Worm (Caenorhabditis elegans) whole organism, L4 larva: Measurements from ENCODE around the gene F16G10.1.

Source experiments
- F10B5.3 ChIP-seq: sonication (generic microtip); optimal IDR thresholded peaks from 2 replicates; lab custom pipeline; 2016; ENCODE audit warnings: mild to moderate bottlenecking, missing genetic modification characterization, missing compliant biosample characterization
- F26F4.8 ChIP-seq: fragments of 200-800 bp; sonication (Bioruptor generic); conservative IDR thresholded peaks from 2 replicates; pipeline ENCODE4 v1.3.6; 2022; ENCODE audit warnings: missing genetic modification characterization, missing compliant biosample characterization
- R02D3.7 ChIP-seq: fragments of 150-350 bp; sonication (generic microtip); optimal IDR thresholded peaks from 3 replicates; lab custom pipeline; 2014; ENCODE audit warnings: missing biosample characterization, missing genetic modification characterization
- T26A8.4 ChIP-seq: fragments of 200-800 bp; sonication (Bioruptor generic); IDR thresholded peaks from 2 replicates; pipeline ENCODE4 v1.3.6; 2022; ENCODE audit warnings: missing genetic modification characterization, missing compliant biosample characterization
- Y48G9A.11 ChIP-seq: fragments of 200-800 bp; sonication (Bioruptor generic); IDR thresholded peaks from 2 replicates; pipeline ENCODE4 v1.3.6; 2022; ENCODE audit warnings: missing genetic modification reagents, missing genetic modification characterization, missing compliant biosample characterization
- Y5F2A.4 ChIP-seq: fragments of 200-800 bp; sonication (Bioruptor generic); optimal IDR thresholded peaks from 2 replicates; lab custom pipeline; 2018; ENCODE audit warnings: mild to moderate bottlenecking, missing genetic modification characterization, missing compliant biosample characterization
- Y75B8A.6 ChIP-seq: fragments of 200-800 bp; sonication (Bioruptor generic); IDR thresholded peaks from 2 replicates; pipeline ENCODE4 v1.3.6; 2022; ENCODE audit warnings: missing genetic modification reagents, missing genetic modification characterization, missing compliant biosample characterization
- ZK337.2 ChIP-seq: fragments of 200-800 bp; sonication (Bioruptor generic); IDR thresholded peaks from 2 replicates; pipeline ENCODE4 v1.3.6; 2022; ENCODE audit warnings: missing genetic modification reagents, missing genetic modification characterization, missing compliant biosample characterization
- aha-1 ChIP-seq: fragments of 150-350 bp; peaks from one replicate; lab custom pipeline; 2014; ENCODE audit warnings: missing biosample characterization, missing genetic modification characterization
- aly-2 ChIP-seq: sonication (generic microtip); optimal IDR thresholded peaks from 2 replicates; lab custom pipeline; 2018; ENCODE audit warnings: missing biosample characterization, missing genetic modification characterization
- ama-1 ChIP-seq: fragments of 150-350 bp; optimal IDR thresholded peaks from 2 replicates; lab custom pipeline; 2014; ENCODE audit warnings: inconsistent platforms, mixed read lengths
- arid-1 ChIP-seq: fragments of 200-800 bp; sonication (Bioruptor generic); conservative IDR thresholded peaks from 2 replicates; pipeline ENCODE4 v1.3.6; 2022; ENCODE audit warnings: missing genetic modification reagents, missing genetic modification characterization, missing compliant biosample characterization
- ceh-32 ChIP-seq: sonication (generic microtip); optimal IDR thresholded peaks from 2 replicates; lab custom pipeline; 2016; ENCODE audit warnings: mild to moderate bottlenecking, missing genetic modification characterization, missing compliant biosample characterization; ENCODE audit not compliant: poor library complexity
- ceh-62 ChIP-seq: sonication (generic microtip); optimal IDR thresholded peaks from 2 replicates; lab custom pipeline; 2017; ENCODE audit warnings: missing biosample characterization, missing genetic modification characterization
- ctbp-1 ChIP-seq: fragments of 200-800 bp; sonication (Bioruptor generic); IDR thresholded peaks from 2 replicates; pipeline ENCODE4 v1.3.6; 2022; ENCODE audit warnings: missing genetic modification reagents, missing genetic modification characterization, missing compliant biosample characterization
- daf-16 ChIP-seq, 3 experiments: sonication (generic microtip); optimal IDR thresholded peaks; 2 replicates each; lab custom pipeline; 2016 to 2017; ENCODE audit warnings: missing genetic modification characterization in 3 of 3, missing genetic modification reagents in 3 of 3, mild to moderate bottlenecking in 2 of 3, missing compliant biosample characterization in 2 of 3, missing biosample characterization in 1 of 3, moderate library complexity in 1 of 3
- daf-8 ChIP-seq: fragments of 200-800 bp; sonication (Bioruptor generic); IDR thresholded peaks from 2 replicates; pipeline ENCODE4 v1.3.6; 2022; ENCODE audit warnings: missing genetic modification characterization, missing compliant biosample characterization
- dve-1 ChIP-seq: sonication (generic microtip); optimal IDR thresholded peaks from 2 replicates; lab custom pipeline; 2017; ENCODE audit warnings: antibody characterized with exemption, mild to moderate bottlenecking, missing genetic modification characterization, missing compliant biosample characterization; ENCODE audit not compliant: insufficient read depth
- egl-27 ChIP-seq: sonication (generic microtip); optimal IDR thresholded peaks from 3 replicates; lab custom pipeline; 2017; ENCODE audit warnings: missing biosample characterization, missing genetic modification reagents, missing genetic modification characterization
- fkh-10 ChIP-seq: fragments of 150-350 bp; optimal IDR thresholded peaks from 2 replicates; lab custom pipeline; 2014; ENCODE audit warnings: missing biosample characterization, missing genetic modification reagents, missing genetic modification characterization
- hif-1 ChIP-seq, 2 experiments: sonication (generic microtip); optimal IDR thresholded peaks; 2 replicates each; lab custom pipeline; 2016 to 2017; ENCODE audit warnings: missing compliant biosample characterization in 2 of 2, missing genetic modification characterization in 2 of 2, missing genetic modification reagents in 2 of 2, missing genotype in 2 of 2, mild to moderate bottlenecking in 1 of 2
- hlh-11 ChIP-seq: fragments of 200-800 bp; sonication (Bioruptor generic); optimal IDR thresholded peaks from 2 replicates; lab custom pipeline; 2018; ENCODE audit warnings: mild to moderate bottlenecking, missing genetic modification characterization, missing compliant biosample characterization
- hlh-30 ChIP-seq: sonication (generic microtip); optimal IDR thresholded peaks from 2 replicates; lab custom pipeline; 2017; ENCODE audit warnings: antibody characterized with exemption, mild to moderate bottlenecking, missing genetic modification characterization, missing compliant biosample characterization; ENCODE audit not compliant: insufficient read depth
- jun-1 ChIP-seq: fragments of 150-350 bp; optimal IDR thresholded peaks from 2 replicates; lab custom pipeline; 2014; ENCODE audit warnings: missing biosample characterization, missing genetic modification reagents, missing genetic modification characterization
- lim-7 ChIP-seq: fragments of 200-800 bp; sonication (Bioruptor generic); IDR thresholded peaks from 2 replicates; pipeline ENCODE4 v1.3.6; 2022; ENCODE audit warnings: missing genetic modification characterization, missing compliant biosample characterization
- lin-29 ChIP-seq: fragments of 200-800 bp; sonication (Bioruptor generic); IDR thresholded peaks from 2 replicates; pipeline ENCODE4 v1.3.6; 2022; ENCODE audit warnings: missing genetic modification reagents, missing genetic modification characterization, missing compliant biosample characterization
- lin-38 ChIP-seq: fragments of 200-800 bp; sonication (Bioruptor generic); IDR thresholded peaks from 2 replicates; pipeline ENCODE4 v1.3.6; 2022; ENCODE audit warnings: missing genetic modification reagents, missing genetic modification characterization, missing compliant biosample characterization
- lin-39 ChIP-seq: fragments of 150-350 bp; optimal IDR thresholded peaks from 2 replicates; lab custom pipeline; 2014; ENCODE audit warnings: missing biosample characterization, missing genetic modification reagents, missing genetic modification characterization
- mdt-29 ChIP-seq: fragments of 200-800 bp; sonication (Bioruptor generic); IDR thresholded peaks from 2 replicates; pipeline ENCODE4 v1.3.6; 2022; ENCODE audit warnings: missing genetic modification reagents, missing genetic modification characterization, missing compliant biosample characterization
- mxl-3 ChIP-seq: fragments of 200-800 bp; sonication (Bioruptor generic); optimal IDR thresholded peaks from 2 replicates; lab custom pipeline; 2018; ENCODE audit warnings: mild to moderate bottlenecking, missing genetic modification characterization, missing compliant biosample characterization
- nhr-10 ChIP-seq: fragments of 150-350 bp; optimal IDR thresholded peaks from 2 replicates; lab custom pipeline; 2014; ENCODE audit warnings: missing biosample characterization, missing genetic modification characterization
- nhr-102 ChIP-seq: sonication (generic microtip); optimal IDR thresholded peaks from 2 replicates; lab custom pipeline; 2016; ENCODE audit warnings: mild to moderate bottlenecking, missing genetic modification characterization, moderate library complexity, missing compliant biosample characterization
- nhr-28 ChIP-seq: fragments of 150-350 bp; optimal IDR thresholded peaks from 2 replicates; lab custom pipeline; 2014; ENCODE audit warnings: missing biosample characterization, missing genetic modification characterization
- nhr-41 ChIP-seq: fragments of 200-800 bp; sonication (Bioruptor generic); IDR thresholded peaks from 2 replicates; pipeline ENCODE4 v1.3.6; 2022; ENCODE audit warnings: missing genetic modification reagents, missing genetic modification characterization, missing compliant biosample characterization
- nhr-42 ChIP-seq: fragments of 200-800 bp; sonication (Bioruptor generic); IDR thresholded peaks from 2 replicates; pipeline ENCODE4 v1.3.6; 2022; ENCODE audit warnings: missing genetic modification characterization, missing compliant biosample characterization
- pqm-1 ChIP-seq: sonication (generic microtip); optimal IDR thresholded peaks from 2 replicates; lab custom pipeline; 2017; ENCODE audit warnings: missing biosample characterization, missing genetic modification characterization
- sdz-12 ChIP-seq: fragments of 200-800 bp; sonication (Bioruptor generic); optimal IDR thresholded peaks from 2 replicates; lab custom pipeline; 2018; ENCODE audit warnings: mild to moderate bottlenecking, missing genetic modification characterization, missing compliant biosample characterization
- set-16 ChIP-seq: fragments of 200-800 bp; sonication (Bioruptor generic); IDR thresholded peaks from 2 replicates; pipeline ENCODE4 v1.3.6; 2022; ENCODE audit warnings: missing genetic modification reagents, missing genetic modification characterization, missing compliant biosample characterization
- tag-97 ChIP-seq: fragments of 200-800 bp; sonication (Bioruptor generic); IDR thresholded peaks from 2 replicates; pipeline ENCODE4 v1.3.6; 2022; ENCODE audit warnings: missing genetic modification characterization, missing compliant biosample characterization
- tra-1 ChIP-seq: fragments of 200-800 bp; sonication (Bioruptor generic); IDR thresholded peaks from 2 replicates; pipeline ENCODE4 v1.3.6; 2022; ENCODE audit warnings: missing genetic modification reagents, missing genetic modification characterization, missing compliant biosample characterization
- vab-7 ChIP-seq: fragments of 200-800 bp; sonication (Bioruptor generic); IDR thresholded peaks from 2 replicates; pipeline ENCODE4 v1.3.6; 2022; ENCODE audit warnings: missing genetic modification reagents, missing genetic modification characterization, missing compliant biosample characterization
- zag-1 ChIP-seq: fragments of 150-350 bp; optimal IDR thresholded peaks from 2 replicates; lab custom pipeline; 2014; ENCODE audit warnings: missing biosample characterization, missing genetic modification characterization
- zfp-3 ChIP-seq: fragments of 200-800 bp; sonication (Bioruptor generic); conservative IDR thresholded peaks from 2 replicates; pipeline ENCODE4 v1.3.6; 2022; ENCODE audit warnings: missing genetic modification reagents, missing genetic modification characterization, missing compliant biosample characterization
- zip-11 ChIP-seq: fragments of 200-800 bp; sonication (Bioruptor generic); IDR thresholded peaks from 2 replicates; pipeline ENCODE4 v1.3.6; 2022; ENCODE audit warnings: missing genetic modification characterization, missing compliant biosample characterization
- ztf-11 ChIP-seq: fragments of 150-350 bp; optimal IDR thresholded peaks from 2 replicates; lab custom pipeline; 2014; ENCODE audit warnings: missing biosample characterization, missing genetic modification characterization

F16G10.1 gene

ce11 chrII:2385495-2385894, 18.6 kb upstream of the F16G10.1 start, which contains the start of gene F16G10.9:
Gene F16G10.9 (minus strand): TSS chrII:2385595.
- TF ChIP-seq Y5F2A.4 (GFP tag; lab: Kevin White, UChicago), result no peak
- TF ChIP-seq aha-1 (tag; lab: Kevin White, UChicago), result no peak
- TF ChIP-seq sdz-12 (GFP tag; lab: Kevin White, UChicago), result no peak
- no peak for TF ChIP-seq daf-16 (GFP tag; optimal IDR thresholded peaks at IDR 0.05; lab: Kevin White, UChicago)
- no peak for TF ChIP-seq daf-16 (tag; optimal IDR thresholded peaks at IDR 0.05; lab: Kevin White, UChicago)
- no peak for TF ChIP-seq mxl-3 (GFP tag; lab: Kevin White, UChicago)
- TF ChIP-seq nhr-41, result no peak
- no peak for TF ChIP-seq dve-1 (tag; lab: Kevin White, UChicago)
- TF ChIP-seq, all 104 proteins: peak for 0

- TF ChIP-seq lin-38 (GFP tag; lab: Robert Waterston, UW), result no peak
- no peak for TF ChIP-seq ztf-11 (tag; lab: Kevin White, UChicago)
- TF ChIP-seq tra-1, result no peak
- no peak for TF ChIP-seq R02D3.7
- no peak for TF ChIP-seq nhr-42 (GFP tag; lab: Robert Waterston, UW)
- no peak for TF ChIP-seq egl-27 (tag; lab: Kevin White, UChicago)
- no peak for TF ChIP-seq Y48G9A.11 (GFP tag; lab: Robert Waterston, UW)
- no peak for TF ChIP-seq pqm-1 (tag; lab: Kevin White, UChicago)
- TF ChIP-seq nhr-102, result no peak
- TF ChIP-seq arid-1 (GFP tag; lab: Robert Waterston, UW), result no peak
- TF ChIP-seq mxl-3 (GFP tag; lab: Kevin White, UChicago), result no peak
- TF ChIP-seq ZK337.2 (GFP tag; lab: Robert Waterston, UW), result no peak
- TF ChIP-seq F26F4.8 (GFP tag; lab: Robert Waterston, UW), result no peak
- TF ChIP-seq ama-1 (lab: Kevin White, UChicago), result no peak
- TF ChIP-seq zfp-3, result no peak
- no peak for TF ChIP-seq jun-1 (tag; lab: Kevin White, UChicago)
Measured at ce11 chrII:2390884-2391283, 13.2 kb upstream of the F16G10.1 start, which contains the start of gene F16G10.10. Gene F16G10.10 (minus strand): TSS chrII:2390984.

ce11 chrII:2393821-2394220, 10.3 kb upstream of the F16G10.1 start, which contains the start of gene F16G10.11:
Gene F16G10.11 (minus strand): TSS chrII:2393921.
- TF ChIP-seq Y75B8A.6 (GFP tag; lab: Robert Waterston, UW) (no peak), aly-2 (tag; lab: Kevin White, UChicago) (no peak), tag-97 (GFP tag; lab: Robert Waterston, UW) (no peak), hif-1 (tag; optimal IDR thresholded peaks at IDR 0.05; lab: Kevin White, UChicago) (no peak), F26F4.8 (GFP tag; lab: Robert Waterston, UW) (no peak), lin-38 (GFP tag; lab: Robert Waterston, UW) (no peak), ZK337.2 (GFP tag; lab: Robert Waterston, UW) (no peak), ceh-62 (tag; lab: Kevin White, UChicago) (no peak), F10B5.3 (no peak), nhr-41 (no peak), T26A8.4 (GFP tag; lab: Robert Waterston, UW) (no peak), zip-11 (GFP tag; lab: Robert Waterston, UW) (no peak), Y5F2A.4 (GFP tag; lab: Kevin White, UChicago) (no peak), hlh-11 (tag; lab: Kevin White, UChicago) (no peak), zag-1 (tag; lab: Kevin White, UChicago) (no peak), lin-39 (tag; lab: Kevin White, UChicago) (no peak), lim-7 (no peak)

- TF ChIP-seq daf-16 (GFP tag; optimal IDR thresholded peaks at IDR 0.05; lab: Kevin White, UChicago), result no peak
- TF ChIP-seq daf-16 (tag; optimal IDR thresholded peaks at IDR 0.05; lab: Kevin White, UChicago), result no peak
- no peak for TF ChIP-seq lim-7
- no peak for TF ChIP-seq ctbp-1 (GFP tag; lab: Robert Waterston, UW)
- no peak for TF ChIP-seq pqm-1 (tag; lab: Kevin White, UChicago)
- no peak for TF ChIP-seq hlh-30
- no peak for TF ChIP-seq vab-7 (GFP tag; lab: Robert Waterston, UW)
- no peak for TF ChIP-seq lin-29 (GFP tag; lab: Robert Waterston, UW)
- TF ChIP-seq aly-2 (tag; lab: Kevin White, UChicago), result no peak
- TF ChIP-seq nhr-10 (tag; lab: Kevin White, UChicago), result no peak
- TF ChIP-seq nhr-28, result no peak
- no peak for TF ChIP-seq ama-1 (lab: Kevin White, UChicago)
- TF ChIP-seq daf-8 (GFP tag; lab: Robert Waterston, UW), result no peak
- TF ChIP-seq ztf-11 (tag; lab: Kevin White, UChicago), result no peak
- no peak for TF ChIP-seq fkh-10 (GFP tag; lab: Kevin White, UChicago)
- no peak for TF ChIP-seq mdt-29 (GFP tag; lab: Robert Waterston, UW)
- TF ChIP-seq ceh-32 (tag; lab: Kevin White, UChicago), result no peak
- TF ChIP-seq lin-39 (tag; lab: Kevin White, UChicago), result no peak
- no peak for TF ChIP-seq set-16 (GFP tag; lab: Robert Waterston, UW)
Measured at ce11 chrII:2395864-2396263, 8.2 kb upstream of the F16G10.1 start, which contains the start of gene F16G10.13. Gene F16G10.13 (minus strand): TSS chrII:2395964.
